Fruit fly (Drosophila melanogaster) whole organism, prepupa: Measurements from ENCODE around the gene CG33688.

ENCODE experiments used
- CG8119 ChIP-seq: fragments of 200-800 bp; sonication (Bioruptor generic); IDR thresholded peaks from 3 replicates; pipeline ENCODE4 v1.3.6; 2022; ENCODE audit warnings: missing biosample characterization, missing genetic modification characterization
- CG8319 ChIP-seq: fragments of 200-800 bp; sonication (Bioruptor generic); optimal IDR thresholded peaks from 3 replicates; lab custom pipeline; 2016; ENCODE audit warnings: missing biosample characterization, missing genetic modification characterization
- Eip75B ChIP-seq: fragments of 200-800 bp; sonication (Bioruptor generic); optimal IDR thresholded peaks from 3 replicates; lab custom pipeline; 2016; ENCODE audit warnings: missing biosample characterization, missing genetic modification characterization
- Ets96B ChIP-seq: fragments of 200-800 bp; optimal IDR thresholded peaks from 2 replicates; lab custom pipeline; 2019; ENCODE audit warnings: missing biosample characterization, mild to moderate bottlenecking, missing genetic modification characterization, moderate library complexity
- Lpt ChIP-seq: fragments of 200-800 bp; sonication (Bioruptor generic); optimal IDR thresholded peaks from 3 replicates; lab custom pipeline; 2016; ENCODE audit warnings: missing biosample characterization, missing genetic modification characterization
- OdsH ChIP-seq: fragments of 200-800 bp; sonication (Bioruptor generic); optimal IDR thresholded peaks from 3 replicates; lab custom pipeline; 2016; ENCODE audit warnings: missing biosample characterization, missing genetic modification characterization
- Sox15 ChIP-seq: fragments of 200-800 bp; sonication (Bioruptor generic); optimal IDR thresholded peaks from 3 replicates; lab custom pipeline; 2016; ENCODE audit warnings: missing biosample characterization, missing genetic modification characterization
- svp ChIP-seq: fragments of 200-800 bp; sonication (Bioruptor generic); peaks from one replicate; lab custom pipeline; 2016; ENCODE audit warnings: missing biosample characterization, missing genetic modification characterization

dm6 chr3L:16177309-16177708 lies 21.7 kb upstream of the CG33688 start:
- TF ChIP-seq Eip75B (GFP tag; lab: Kevin White, UChicago) (peak; percentile 4), CG8319 (no peak), OdsH (GFP tag; lab: Kevin White, UChicago) (no peak), CG8119 (GFP tag; lab: Robert Waterston, UW) (no peak), svp (GFP tag; lab: Kevin White, UChicago) (peak; percentile 15), Sox15 (GFP tag; lab: Kevin White, UChicago) (no peak), Lpt (GFP tag; lab: Kevin White, UChicago) (no peak), Ets96B (peak; percentile 6)
